Worm (Caenorhabditis elegans) whole organism, early embryonic: ENCODE data around the gene dsb-3.

Source experiments
- B0310.2 ChIP-seq: sonication (generic microtip); optimal IDR thresholded peaks from 2 replicates; lab custom pipeline; 2016; ENCODE audit warnings: mild to moderate bottlenecking, missing genetic modification characterization, missing compliant biosample characterization
- F13C5.2 ChIP-seq: sonication (generic microtip); optimal IDR thresholded peaks from 2 replicates; lab custom pipeline; 2017; ENCODE audit warnings: mild to moderate bottlenecking, missing genetic modification characterization, inconsistent platforms, missing compliant biosample characterization
- aly-1 ChIP-seq: sonication (generic microtip); optimal IDR thresholded peaks from 2 replicates; lab custom pipeline; 2016; ENCODE audit warnings: missing genetic modification characterization, missing compliant biosample characterization
- ama-1 ChIP-seq: fragments of 150-350 bp; optimal IDR thresholded peaks from 2 replicates; lab custom pipeline; 2014
- ceh-13 ChIP-seq: fragments of 200-800 bp; sonication (Bioruptor generic); optimal IDR thresholded peaks from 2 replicates; lab custom pipeline; 2018; ENCODE audit warnings: mild to moderate bottlenecking, missing genetic modification characterization, missing compliant biosample characterization
- ceh-36 ChIP-seq: sonication (generic microtip); optimal IDR thresholded peaks from 2 replicates; lab custom pipeline; 2016; ENCODE audit warnings: missing genetic modification characterization, inconsistent platforms, missing compliant biosample characterization
- ets-7 ChIP-seq: sonication (generic microtip); optimal IDR thresholded peaks from 2 replicates; lab custom pipeline; 2016; ENCODE audit warnings: missing genotype, missing genetic modification characterization, missing compliant biosample characterization
- flt-1 ChIP-seq: fragments of 200-800 bp; sonication (Bioruptor generic); IDR thresholded peaks from 2 replicates; pipeline ENCODE4 v1.3.6; 2022; ENCODE audit warnings: missing genetic modification characterization, missing compliant biosample characterization
- hmbx-1 ChIP-seq: sonication (generic microtip); optimal IDR thresholded peaks from 2 replicates; lab custom pipeline; 2016; ENCODE audit warnings: mild to moderate bottlenecking, missing genetic modification characterization, missing compliant biosample characterization
- hmg-4 ChIP-seq: fragments of 200-800 bp; sonication (Bioruptor generic); optimal IDR thresholded peaks from 2 replicates; lab custom pipeline; 2018; ENCODE audit warnings: mild to moderate bottlenecking, missing genetic modification characterization, missing compliant biosample characterization
- hnd-1 ChIP-seq: sonication (generic microtip); optimal IDR thresholded peaks from 2 replicates; lab custom pipeline; 2016; ENCODE audit warnings: missing genetic modification characterization, missing compliant biosample characterization
- pes-1 ChIP-seq: fragments of 200-800 bp; sonication (Bioruptor generic); IDR thresholded peaks from 2 replicates; pipeline ENCODE4 v1.3.6; 2022; ENCODE audit warnings: missing genetic modification reagents, missing genetic modification characterization, missing compliant biosample characterization
- scrt-1 ChIP-seq: fragments of 200-800 bp; sonication (Bioruptor generic); IDR thresholded peaks from 2 replicates; pipeline ENCODE4 v1.3.6; 2022; ENCODE audit warnings: missing genetic modification characterization, missing compliant biosample characterization
- sea-1 ChIP-seq: fragments of 200-800 bp; sonication (Bioruptor generic); conservative IDR thresholded peaks from 2 replicates; pipeline ENCODE4 v1.3.6; 2022; ENCODE audit warnings: missing genetic modification characterization, missing compliant biosample characterization
- tbx-37 ChIP-seq: fragments of 200-800 bp; sonication (Bioruptor generic); conservative IDR thresholded peaks from 2 replicates; pipeline ENCODE4 v1.3.6; 2022; ENCODE audit warnings: missing genetic modification reagents, missing genetic modification characterization, missing compliant biosample characterization
- tra-4 ChIP-seq: sonication (generic microtip); optimal IDR thresholded peaks from 2 replicates; lab custom pipeline; 2017; ENCODE audit warnings: missing genetic modification characterization, missing compliant biosample characterization

dsb-3 gene

ce11 chrIV:7794709-7795108 is 35.3 kb upstream of the dsb-3 start, which contains the start of gene ntp-1:
TSS of gene ntp-1 (minus strand) at chrIV:7794809.
- TF ChIP-seq tbx-37 (GFP tag; lab: Robert Waterston, UW) (no peak), aly-1 (no peak), B0310.2 (tag; lab: Kevin White, UChicago) (no peak), tra-4 (no peak), ceh-36 (no peak)

DNA sequence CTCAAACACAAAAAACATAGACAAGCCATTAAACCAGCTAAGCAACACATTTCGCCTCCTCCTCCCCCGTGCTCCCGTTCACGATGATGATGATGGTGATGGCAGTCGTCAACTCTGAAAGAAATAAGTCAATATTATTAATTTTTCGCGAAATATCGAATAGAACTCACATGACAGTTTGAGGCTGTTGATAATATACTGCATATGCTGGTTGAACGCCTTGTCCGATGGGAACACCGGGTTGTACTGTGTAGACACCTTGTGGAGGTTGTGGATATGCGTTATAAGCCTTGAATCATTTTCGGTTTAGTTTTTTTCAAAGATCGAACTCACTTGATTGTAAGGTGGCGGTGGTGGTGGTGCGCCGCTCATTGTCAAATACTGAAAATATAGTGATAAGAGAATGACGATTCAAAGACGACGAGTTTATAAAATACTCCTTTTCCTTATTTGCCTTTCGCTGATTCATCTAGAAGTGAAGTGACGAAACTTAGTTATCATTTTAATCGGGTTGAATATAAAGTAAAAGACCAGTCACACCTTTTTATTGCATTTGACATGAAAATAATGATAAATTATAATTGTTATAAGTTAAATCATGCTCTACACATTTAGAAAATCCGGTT is 32.5 kb upstream of the dsb-3 start, which contains the start of gene C33H5.13:
C33H5.13 (minus strand) TSS at position 443 of the 626 bp plus-strand sequence.
- TF ChIP-seq B0310.2 (tag; lab: Kevin White, UChicago) (no peak), ets-7 (tag; lab: Kevin White, UChicago) (no peak), ceh-36 (no peak), tra-4 (no peak), hmg-4 (GFP tag; lab: Kevin White, UChicago) (no peak), aly-1 (no peak), ceh-13 (GFP tag; lab: Kevin White, UChicago) (no peak), scrt-1 (GFP tag; lab: Robert Waterston, UW) (no peak), flt-1 (GFP tag; lab: Robert Waterston, UW) (no peak), F13C5.2 (tag; lab: Kevin White, UChicago) (no peak), ama-1 (lab: Kevin White, UChicago) (no peak), hmbx-1 (tag; lab: Kevin White, UChicago) (no peak)

ce11 chrIV:7790801-7791588 is 31.6 kb upstream of the dsb-3 start, which contains the start of gene rsp-6:
TSS of gene rsp-6 (minus strand) at chrIV:7791229.
- TF ChIP-seq sea-1 (GFP tag; lab: Robert Waterston, UW) (no peak), F13C5.2 (tag; lab: Kevin White, UChicago) (peak; percentile 84), hmg-4 (GFP tag; lab: Kevin White, UChicago) (no peak), ama-1 (lab: Kevin White, UChicago) (peak; percentile 41)

ce11 chrIV:7790151-7790691 is 30.8 kb upstream of the dsb-3 start:
- TF ChIP-seq ama-1 (lab: Kevin White, UChicago) (peak; percentile 67), ceh-13 (GFP tag; lab: Kevin White, UChicago) (no peak)

ce11 chrIV:7789521-7789949 is 30.1 kb upstream of the dsb-3 start, which contains the start of gene imp-3:
TSS of gene imp-3 (minus strand) at chrIV:7789613.
- TF ChIP-seq ama-1 (lab: Kevin White, UChicago) (peak; percentile 67), sea-1 (GFP tag; lab: Robert Waterston, UW) (0 out of 2 replicates have a peak, but pooled peaks have one; percentile 21), ceh-36 (no peak)

DNA sequence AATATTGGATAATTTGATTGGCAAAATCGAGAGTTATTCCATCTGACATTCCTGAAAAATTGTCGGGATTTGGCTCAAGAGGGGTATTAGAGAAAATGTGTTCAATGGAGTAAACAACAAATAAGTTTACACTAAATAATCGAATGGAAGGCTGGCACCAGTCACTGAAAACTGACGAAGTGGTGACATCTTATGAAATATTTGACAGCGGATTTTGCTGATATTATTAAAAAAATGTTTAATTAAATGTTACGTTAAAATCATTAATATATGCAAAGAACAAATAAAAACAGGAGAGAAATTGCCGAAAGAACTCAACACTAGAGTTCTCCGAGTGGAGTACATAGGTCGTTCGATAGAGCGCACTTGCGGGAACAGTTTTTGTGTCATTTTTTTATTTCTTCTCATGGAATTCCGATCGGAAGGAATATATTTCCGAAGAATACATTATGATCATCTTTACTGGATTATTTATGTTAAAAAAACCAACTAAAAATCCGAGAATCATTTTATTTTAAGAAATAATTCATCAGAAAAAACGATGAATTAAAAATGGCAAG is 26.2 kb upstream of the dsb-3 start, which contains the start of gene tag-322:
tag-322 (minus strand) TSS at position 51 of the 560 bp plus-strand sequence.
- no peak for TF ChIP-seq hmbx-1 (tag; lab: Kevin White, UChicago)
- TF ChIP-seq flt-1 (GFP tag; lab: Robert Waterston, UW), result no peak
- TF ChIP-seq pes-1 (GFP tag; lab: Robert Waterston, UW), result no peak
- no peak for TF ChIP-seq ets-7 (tag; lab: Kevin White, UChicago)
- TF ChIP-seq tra-4, result no peak
- TF ChIP-seq tbx-37 (GFP tag; lab: Robert Waterston, UW), result no peak

- no peak for TF ChIP-seq aly-1
- no peak for TF ChIP-seq tra-4
- no peak for TF ChIP-seq flt-1 (GFP tag; lab: Robert Waterston, UW)
Observed at ce11 chrIV:7783801-7784411, 24.5 kb upstream of the dsb-3 start, which contains the start of gene tag-321. TSS of gene tag-321 (minus strand) at chrIV:7783851.

DNA sequence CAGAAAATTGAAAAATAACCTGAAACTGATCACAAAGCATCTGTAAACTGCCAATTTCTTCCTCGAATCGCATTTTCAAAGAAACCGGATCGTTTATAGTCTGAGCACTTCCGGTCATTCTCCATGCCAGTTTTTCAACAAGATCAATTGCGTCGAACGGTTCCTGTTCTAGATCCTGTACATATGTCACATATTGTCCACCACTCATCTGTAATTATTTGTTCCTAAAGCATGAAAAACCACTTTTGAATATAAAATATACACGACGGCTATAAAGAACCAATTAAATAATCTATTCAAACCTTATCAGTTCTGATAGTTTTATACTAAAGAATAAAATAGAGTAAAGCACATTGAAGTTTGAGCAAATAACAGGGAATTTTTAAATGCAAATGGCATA is 22.9 kb upstream of the dsb-3 start, which contains the start of gene sec-10:
sec-10 (minus strand) TSS at position 208 of the 400 bp plus-strand sequence.
- TF ChIP-seq hmbx-1 (tag; lab: Kevin White, UChicago), result no peak
- TF ChIP-seq ceh-13 (GFP tag; lab: Kevin White, UChicago), result no peak
- no peak for TF ChIP-seq pes-1 (GFP tag; lab: Robert Waterston, UW)
- TF ChIP-seq hnd-1, result no peak
